Fruit fly (Drosophila melanogaster) whole organism: ENCODE data around the gene mRpL44.

Source experiments
- pan ChIP-seq: fragments of >200 bp; optimal IDR thresholded peaks from 2 replicates; lab custom pipeline; 2017
- psq ChIP-seq: fragments of >200 bp; optimal IDR thresholded peaks from 2 replicates; lab custom pipeline; 2017

- no peak for TF ChIP-seq pan (lab: Kevin White, UChicago)
- no peak for TF ChIP-seq psq
Observed at dm6 chr3R:5497600-5497999, 27.2 kb upstream of the mRpL44 start.
